Worm (Caenorhabditis elegans) whole organism, young adult: ENCODE measurements around the gene C47E12.11.

Experiments
- hmg-20 ChIP-seq: fragments of 200-800 bp; sonication (Bioruptor generic); IDR thresholded peaks from 2 replicates; pipeline ENCODE4 v1.3.6; 2022; ENCODE audit warnings: missing genetic modification reagents, missing genetic modification characterization, missing compliant biosample characterization
- lin-35 ChIP-seq, 3 experiments: fragments of 150-350 bp in 2 of 3; sonication (generic microtip) in 1 of 3; optimal IDR thresholded peaks; 2 replicates each; lab custom pipeline; 2014 to 2018; ENCODE audit warnings: missing biosample characterization in 3 of 3, missing genetic modification characterization in 3 of 3, missing genetic modification reagents in 3 of 3
- sdz-38 ChIP-seq: sonication (generic microtip); optimal IDR thresholded peaks from 2 replicates; lab custom pipeline; 2016; ENCODE audit warnings: missing genotype, missing genetic modification characterization, missing compliant biosample characterization
- tbx-9 ChIP-seq: sonication (generic microtip); optimal IDR thresholded peaks from 2 replicates; lab custom pipeline; 2016; ENCODE audit warnings: borderline replicate concordance, missing genetic modification characterization, inconsistent platforms, missing compliant biosample characterization
- unc-130 ChIP-seq: sonication (generic microtip); optimal IDR thresholded peaks from 2 replicates; lab custom pipeline; 2016; ENCODE audit warnings: missing genetic modification reagents, missing genetic modification characterization, missing compliant biosample characterization
- unc-62 ChIP-seq: fragments of 150-350 bp; optimal IDR thresholded peaks from 2 replicates; lab custom pipeline; 2014; ENCODE audit warnings: missing biosample characterization, missing genetic modification reagents, missing genetic modification characterization
- ztf-18 ChIP-seq: sonication (generic microtip); optimal IDR thresholded peaks from 2 replicates; lab custom pipeline; 2016; ENCODE audit warnings: missing genotype, mild to moderate bottlenecking, missing genetic modification characterization, missing compliant biosample characterization
- ztf-25 ChIP-seq: fragments of 200-800 bp; sonication (Bioruptor generic); IDR thresholded peaks from 2 replicates; pipeline ENCODE4 v1.3.6; 2022; ENCODE audit warnings: missing genetic modification reagents, missing genetic modification characterization, missing compliant biosample characterization

DNA sequence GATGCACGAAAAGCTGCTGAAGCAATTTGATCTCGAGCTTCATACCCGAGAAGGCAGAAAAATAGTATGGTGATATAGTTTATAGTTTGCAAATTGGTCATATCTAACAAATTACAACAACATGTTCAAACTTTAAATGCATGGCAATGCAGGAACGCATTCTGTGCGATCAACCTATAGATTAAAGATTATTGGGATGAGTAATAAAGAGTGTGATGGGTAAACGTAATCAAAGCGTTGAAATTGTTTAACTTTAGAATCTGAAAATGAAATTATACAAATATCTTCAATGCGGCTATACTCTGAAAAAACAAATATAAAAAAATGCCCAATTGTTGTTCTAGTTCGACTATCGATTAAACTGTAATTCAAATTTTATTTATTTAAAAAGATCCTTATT lies 7.1 kb downstream of the C47E12.11 start, which contains the start of gene C47E12.14:
- TF ChIP-seq ztf-25 (GFP tag; lab: Robert Waterston, UW) (no peak), unc-130 (GFP tag; lab: Kevin White, UChicago) (no peak), lin-35 (GFP tag; optimal IDR thresholded peaks at IDR 0.05; lab: Kevin White, UChicago) (no peak), sdz-38 (tag; lab: Kevin White, UChicago) (no peak), ztf-18 (tag; lab: Kevin White, UChicago) (no peak), hmg-20 (GFP tag; lab: Robert Waterston, UW) (no peak), unc-62 (GFP tag; lab: Kevin White, UChicago) (no peak), tbx-9 (tag; lab: Kevin White, UChicago) (no peak)
